Fruit fly (Drosophila melanogaster): ENCODE measurements around the gene CG43349.

dm6 chr2L:1199912-1200721 is at the start of gene CG43349, which contains the start of gene CG5011:
- TF ChIP-seq CG8478 (optimal IDR thresholded peaks at IDR 0.05) (no peak), CTCF (optimal IDR thresholded peaks at IDR 0.05) (no peak)
